Worm (Caenorhabditis elegans) whole organism, mixed stage, embryonic: ENCODE results near the gene F32H5.4.

Source experiments
- M03D4.4 ChIP-seq: sonication (generic microtip); optimal IDR thresholded peaks from 2 replicates; lab custom pipeline; 2017; ENCODE audit warnings: mild to moderate bottlenecking, missing genetic modification characterization, missing compliant biosample characterization
- bed-3 ChIP-seq: fragments of 200-800 bp; sonication (Bioruptor generic); optimal IDR thresholded peaks from 3 replicates; lab custom pipeline; 2018; ENCODE audit warnings: mild to moderate bottlenecking, missing genetic modification characterization, moderate library complexity, missing compliant biosample characterization
- blmp-1 ChIP-seq: fragments of 150-350 bp; optimal IDR thresholded peaks from 2 replicates; lab custom pipeline; 2014; ENCODE audit warnings: missing biosample characterization, missing genetic modification characterization
- ceh-39 ChIP-seq: fragments of 150-350 bp; optimal IDR thresholded peaks from 2 replicates; lab custom pipeline; 2014; ENCODE audit warnings: missing biosample characterization, missing genetic modification characterization
- ceh-43 ChIP-seq: fragments of 200-800 bp; sonication (Bioruptor generic); optimal IDR thresholded peaks from 2 replicates; lab custom pipeline; 2018; ENCODE audit warnings: mild to moderate bottlenecking, missing genetic modification characterization, moderate library complexity, missing compliant biosample characterization
- ceh-83 ChIP-seq: fragments of 200-800 bp; sonication (Bioruptor generic); optimal IDR thresholded peaks from 2 replicates; lab custom pipeline; 2018; ENCODE audit warnings: mild to moderate bottlenecking, missing genetic modification characterization, missing compliant biosample characterization
- ces-1 ChIP-seq: fragments of 150-350 bp; optimal IDR thresholded peaks from 2 replicates; lab custom pipeline; 2014; ENCODE audit warnings: missing biosample characterization, missing genetic modification reagents, missing genetic modification characterization
- cnd-1 ChIP-seq: fragments of 200-800 bp; sonication (Bioruptor generic); optimal IDR thresholded peaks from 2 replicates; lab custom pipeline; 2018; ENCODE audit warnings: mild to moderate bottlenecking, missing genetic modification characterization, missing compliant biosample characterization
- drap-1 ChIP-seq: fragments of 200-800 bp; sonication (Bioruptor generic); optimal IDR thresholded peaks from 3 replicates; lab custom pipeline; 2018; ENCODE audit warnings: mild to moderate bottlenecking, missing genetic modification characterization, missing compliant biosample characterization
- elt-1 ChIP-seq: sonication (generic microtip); optimal IDR thresholded peaks from 2 replicates; lab custom pipeline; 2017; ENCODE audit warnings: missing genetic modification characterization, mild to moderate bottlenecking, missing compliant biosample characterization, antibody characterized with exemption, moderate library complexity, borderline replicate concordance; ENCODE audit not compliant: insufficient read depth
- elt-3 ChIP-seq: fragments of 150-350 bp; optimal IDR thresholded peaks from 2 replicates; lab custom pipeline; 2014; ENCODE audit warnings: missing biosample characterization, missing genetic modification characterization
- flh-1 ChIP-seq: fragments of 200-800 bp; sonication (Bioruptor generic); optimal IDR thresholded peaks from 2 replicates; lab custom pipeline; 2018; ENCODE audit warnings: mild to moderate bottlenecking, missing genetic modification characterization, moderate library complexity, missing compliant biosample characterization
- ham-2 ChIP-seq: fragments of 200-800 bp; sonication (Bioruptor generic); optimal IDR thresholded peaks from 2 replicates; lab custom pipeline; 2018; ENCODE audit warnings: mild to moderate bottlenecking, missing genetic modification characterization, missing compliant biosample characterization
- lin-32 ChIP-seq: fragments of 200-800 bp; sonication (Bioruptor generic); optimal IDR thresholded peaks from 2 replicates; lab custom pipeline; 2018; ENCODE audit warnings: mild to moderate bottlenecking, missing genetic modification characterization, missing compliant biosample characterization
- lsy-2 ChIP-seq: fragments of 150-350 bp; optimal IDR thresholded peaks from 2 replicates; lab custom pipeline; 2014; ENCODE audit warnings: missing biosample characterization, missing genetic modification characterization
- mab-5 ChIP-seq: fragments of 150-350 bp; optimal IDR thresholded peaks from 2 replicates; lab custom pipeline; 2014; ENCODE audit warnings: missing biosample characterization, missing genetic modification characterization
- mep-1 ChIP-seq: fragments of 150-350 bp; optimal IDR thresholded peaks from 2 replicates; lab custom pipeline; 2017; ENCODE audit warnings: missing biosample characterization, missing genetic modification reagents, missing genetic modification characterization, inconsistent platforms
- mls-2 ChIP-seq: sonication (generic microtip); optimal IDR thresholded peaks from 2 replicates; lab custom pipeline; 2016; ENCODE audit warnings: mild to moderate bottlenecking, missing genetic modification characterization, moderate library complexity, missing compliant biosample characterization
- nhr-12 ChIP-seq: fragments of 150-350 bp; optimal IDR thresholded peaks from 2 replicates; lab custom pipeline; 2014; ENCODE audit warnings: missing biosample characterization, missing genetic modification characterization
- nhr-2 ChIP-seq: fragments of 150-350 bp; optimal IDR thresholded peaks from 2 replicates; lab custom pipeline; 2014; ENCODE audit warnings: missing biosample characterization, missing genetic modification characterization
- nhr-237 ChIP-seq: fragments of 150-350 bp; optimal IDR thresholded peaks from 2 replicates; lab custom pipeline; 2014; ENCODE audit warnings: missing biosample characterization, missing genetic modification characterization
- nhr-28 ChIP-seq: fragments of 150-350 bp; optimal IDR thresholded peaks from 2 replicates; lab custom pipeline; 2014; ENCODE audit warnings: missing biosample characterization, missing genetic modification characterization
- nhr-76 ChIP-seq: sonication (generic microtip); optimal IDR thresholded peaks from 2 replicates; lab custom pipeline; 2017; ENCODE audit warnings: missing biosample characterization, missing genetic modification characterization
- sem-2 ChIP-seq: fragments of 200-800 bp; sonication (Bioruptor generic); optimal IDR thresholded peaks from 2 replicates; lab custom pipeline; 2018; ENCODE audit warnings: mild to moderate bottlenecking, missing genetic modification characterization, missing compliant biosample characterization
- snpc-4 ChIP-seq: fragments of 150-350 bp; optimal IDR thresholded peaks from 2 replicates; lab custom pipeline; 2014; ENCODE audit warnings: missing biosample characterization, missing genetic modification characterization
- sptf-1 ChIP-seq: sonication (generic microtip); optimal IDR thresholded peaks from 2 replicates; lab custom pipeline; 2017; ENCODE audit warnings: mild to moderate bottlenecking, missing genetic modification characterization, moderate library complexity, missing compliant biosample characterization
- tbx-8 ChIP-seq: fragments of 200-800 bp; sonication (Bioruptor generic); optimal IDR thresholded peaks from 2 replicates; lab custom pipeline; 2018; ENCODE audit warnings: mild to moderate bottlenecking, missing genetic modification characterization, moderate library complexity, missing compliant biosample characterization
- unc-120 ChIP-seq: sonication (generic microtip); optimal IDR thresholded peaks from 2 replicates; lab custom pipeline; 2017; ENCODE audit warnings: missing genetic modification characterization, missing compliant biosample characterization; ENCODE audit not compliant: poor library complexity, severe bottlenecking
- unc-39 ChIP-seq: fragments of 150-350 bp; optimal IDR thresholded peaks from 2 replicates; lab custom pipeline; 2014; ENCODE audit warnings: missing biosample characterization, missing genetic modification characterization
- unc-62 ChIP-seq: fragments of 150-350 bp; optimal IDR thresholded peaks from 2 replicates; lab custom pipeline; 2014; ENCODE audit warnings: missing biosample characterization, missing genetic modification reagents, missing genetic modification characterization
- zip-8 ChIP-seq: fragments of 150-350 bp; optimal IDR thresholded peaks from 2 replicates; lab custom pipeline; 2014; ENCODE audit warnings: missing biosample characterization, missing genetic modification characterization
- ztf-11 ChIP-seq: fragments of 150-350 bp; optimal IDR thresholded peaks from 2 replicates; lab custom pipeline; 2014; ENCODE audit warnings: missing biosample characterization, missing genetic modification characterization

F32H5.4 gene

DNA sequence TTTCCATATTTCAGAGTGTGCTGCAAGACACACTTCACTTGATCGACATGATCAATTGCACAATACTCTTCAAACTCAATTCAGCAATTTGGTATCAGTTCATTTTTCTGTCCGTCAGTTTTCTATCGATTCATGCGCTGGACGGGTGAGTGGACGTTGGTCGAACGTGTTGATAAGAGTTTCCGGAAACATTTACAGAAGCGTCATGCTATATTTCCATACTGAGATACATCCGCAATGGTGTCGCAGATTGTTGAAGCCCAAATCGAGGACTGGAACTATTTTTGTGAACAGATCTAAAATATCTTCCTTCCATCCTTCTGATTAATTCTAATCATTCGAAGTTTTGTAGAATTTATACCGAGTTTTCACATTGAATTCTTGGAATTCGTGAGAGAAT, 9.3 kb downstream of the F32H5.4 start:
- TF ChIP-seq ceh-39 (tag; lab: Kevin White, UChicago) (no peak), elt-3 (tag; lab: Kevin White, UChicago) (no peak), ham-2 (GFP tag; lab: Kevin White, UChicago) (no peak), nhr-28 (tag; lab: Kevin White, UChicago) (no peak), ztf-11 (tag; lab: Kevin White, UChicago) (no peak), nhr-237 (tag; lab: Kevin White, UChicago) (no peak), ces-1 (GFP tag; lab: Kevin White, UChicago) (no peak), drap-1 (GFP tag; lab: Kevin White, UChicago) (no peak), tbx-8 (GFP tag; lab: Kevin White, UChicago) (no peak), nhr-2 (no peak), lin-32 (GFP tag; lab: Kevin White, UChicago) (no peak), ceh-83 (GFP tag; lab: Kevin White, UChicago) (no peak), unc-120 (tag; lab: Kevin White, UChicago) (no peak), mab-5 (no peak), unc-39 (tag; lab: Kevin White, UChicago) (no peak), zip-8 (tag; lab: Kevin White, UChicago) (no peak)

- TF ChIP-seq M03D4.4 (tag; lab: Kevin White, UChicago) (no peak), ceh-43 (no peak), elt-1 (no peak), ceh-83 (GFP tag; lab: Kevin White, UChicago) (no peak), tbx-8 (GFP tag; lab: Kevin White, UChicago) (no peak), zip-8 (tag; lab: Kevin White, UChicago) (no peak), flh-1 (GFP tag; lab: Kevin White, UChicago) (no peak), ham-2 (GFP tag; lab: Kevin White, UChicago) (no peak), bed-3 (GFP tag; lab: Kevin White, UChicago) (no peak), sem-2 (no peak)
- TF ChIP-seq, all 35 proteins: peak for 0
These were observed 9.9 kb downstream of the F32H5.4 start for ce11 chrV:13370265-13370664.

DNA sequence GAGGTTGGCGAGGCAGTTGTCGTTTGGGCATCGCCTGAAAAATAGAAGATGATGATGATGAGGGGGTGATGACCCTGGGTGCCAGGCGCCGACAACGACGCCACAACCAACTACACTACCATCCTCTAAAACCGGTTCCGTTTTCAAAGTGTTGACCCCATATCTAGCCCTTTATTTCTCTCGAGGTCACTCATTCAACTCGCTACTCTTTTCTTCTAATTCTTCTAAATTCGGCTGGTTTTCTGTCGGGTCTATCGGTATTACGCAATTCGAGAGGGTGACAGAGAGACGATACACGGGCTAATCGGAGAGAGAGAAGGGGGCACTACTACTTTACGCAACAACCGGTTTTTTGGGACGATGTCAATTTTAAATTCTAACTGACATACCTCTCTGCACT, 11.0 kb downstream of the F32H5.4 start:
- TF ChIP-seq unc-120 (tag; lab: Kevin White, UChicago) (no peak), nhr-237 (tag; lab: Kevin White, UChicago) (no peak), nhr-28 (tag; lab: Kevin White, UChicago) (no peak), sptf-1 (tag; lab: Kevin White, UChicago) (no peak), nhr-12 (tag; lab: Kevin White, UChicago) (no peak), nhr-76 (tag; lab: Kevin White, UChicago) (no peak), lin-32 (GFP tag; lab: Kevin White, UChicago) (no peak), snpc-4 (tag; lab: Kevin White, UChicago) (no peak), bed-3 (GFP tag; lab: Kevin White, UChicago) (no peak), M03D4.4 (tag; lab: Kevin White, UChicago) (no peak), ham-2 (GFP tag; lab: Kevin White, UChicago) (no peak), cnd-1 (tag; lab: Kevin White, UChicago) (no peak), unc-62 (GFP tag; lab: Kevin White, UChicago) (peak; percentile 7), nhr-2 (peak; percentile 20), mep-1 (tag; lab: Kevin White, UChicago) (no peak), mls-2 (no peak), ceh-39 (tag; lab: Kevin White, UChicago) (no peak), ztf-11 (tag; lab: Kevin White, UChicago) (no peak), ceh-83 (GFP tag; lab: Kevin White, UChicago) (no peak), lsy-2 (tag; lab: Kevin White, UChicago) (no peak), ceh-43 (no peak), elt-1 (no peak), mab-5 (no peak), zip-8 (tag; lab: Kevin White, UChicago) (peak; percentile 86), ces-1 (GFP tag; lab: Kevin White, UChicago) (no peak), blmp-1 (tag; lab: Kevin White, UChicago) (no peak), drap-1 (GFP tag; lab: Kevin White, UChicago) (no peak)
- TF ChIP-seq, all 35 proteins: peak for 3

- TF ChIP-seq lin-32 (GFP tag; lab: Kevin White, UChicago) (no peak), ham-2 (GFP tag; lab: Kevin White, UChicago) (no peak), blmp-1 (tag; lab: Kevin White, UChicago) (no peak), nhr-28 (tag; lab: Kevin White, UChicago) (no peak), M03D4.4 (tag; lab: Kevin White, UChicago) (no peak), lsy-2 (tag; lab: Kevin White, UChicago) (no peak), sptf-1 (tag; lab: Kevin White, UChicago) (no peak)
These were observed 12.5 kb downstream of the F32H5.4 start for ce11 chrV:13372821-13373220.
